Fruit fly (Drosophila melanogaster): ENCODE data around the gene CG11608.
A peak's percentile ranks its signal among the peaks of the same experiment; 100 is the strongest.

CG11608 gene

DNA sequence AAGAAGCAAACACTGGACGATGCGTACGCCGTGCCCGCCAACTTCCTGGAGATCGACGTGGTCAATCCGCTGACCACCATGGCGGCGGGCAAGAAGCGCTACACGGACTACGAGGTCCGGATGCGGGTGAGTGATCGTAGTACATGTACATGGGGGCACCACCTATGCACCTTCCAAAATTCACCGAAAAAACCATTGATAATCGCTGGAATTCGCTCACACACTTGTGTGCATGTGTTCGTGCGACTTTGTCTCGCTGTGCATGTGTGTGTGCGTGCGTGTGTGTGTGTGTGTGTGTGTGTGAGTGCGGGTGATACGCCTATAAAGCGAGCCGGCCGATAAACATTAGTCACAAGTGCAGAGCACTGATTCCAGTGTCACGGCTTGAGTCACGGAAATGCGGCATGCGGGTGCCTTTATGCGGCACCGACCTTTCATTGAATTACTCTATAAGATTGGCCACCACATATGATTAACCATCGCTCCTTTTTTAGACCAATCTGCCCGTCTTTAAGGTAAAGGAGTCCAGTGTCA, 9.8 kb upstream of the CG11608 start:
- TF ChIP-seq esn (GFP tag; optimal IDR thresholded peaks at IDR 0.05) (no peak), Ets21C (GFP tag; optimal IDR thresholded peaks at IDR 0.05) (no peak), svp (GFP tag) (peak; percentile 86), CG4318 (GFP tag; optimal IDR thresholded peaks at IDR 0.05) (no peak), OdsH (GFP tag; optimal IDR thresholded peaks at IDR 0.05) (no peak), fkh (GFP tag; optimal IDR thresholded peaks at IDR 0.05) (no peak), dsx (GFP tag; optimal IDR thresholded peaks at IDR 0.05; ENCODE audit: poor library complexity, severe bottlenecking) (peak; percentile 12), fd59A (GFP tag; optimal IDR thresholded peaks at IDR 0.05) (no peak), CG8632 (GFP tag; optimal IDR thresholded peaks at IDR 0.05) (no peak)

- TF ChIP-seq Lpt (GFP tag; optimal IDR thresholded peaks at IDR 0.05), result no peak
- TF ChIP-seq spab (GFP tag; optimal IDR thresholded peaks at IDR 0.05), result no peak
- TF ChIP-seq Blimp-1 (GFP tag; optimal IDR thresholded peaks at IDR 0.05), result no peak
- TF ChIP-seq Eip93F (GFP tag; optimal IDR thresholded peaks at IDR 0.05), result peak; percentile 58
- TF ChIP-seq Ets21C (GFP tag; optimal IDR thresholded peaks at IDR 0.05), result peak; percentile 10
- TF ChIP-seq CG6808 (GFP tag; optimal IDR thresholded peaks at IDR 0.05), result no peak
- TF ChIP-seq Ets96B (tag; optimal IDR thresholded peaks at IDR 0.05), result no peak
- no peak for TF ChIP-seq CG11902 (GFP tag; optimal IDR thresholded peaks at IDR 0.05)
- TF ChIP-seq CG6163 (GFP tag; IDR thresholded peaks at IDR 0.05), result no peak
- peak; percentile 15 for TF ChIP-seq CG34406 (GFP tag; optimal IDR thresholded peaks at IDR 0.05)
- TF ChIP-seq lz (GFP tag; optimal IDR thresholded peaks at IDR 0.05), result no peak
- TF ChIP-seq acj6 (GFP tag; optimal IDR thresholded peaks at IDR 0.05), result peak; percentile 49
- no peak for TF ChIP-seq fd85E (GFP tag; optimal IDR thresholded peaks at IDR 0.05)
- TF ChIP-seq Met (GFP tag; optimal IDR thresholded peaks at IDR 0.05), result no peak
- no peak for TF ChIP-seq vri (GFP tag; optimal IDR thresholded peaks at IDR 0.05)
- no peak for TF ChIP-seq CG6276 (GFP tag; optimal IDR thresholded peaks at IDR 0.05)
- TF ChIP-seq esn (GFP tag; optimal IDR thresholded peaks at IDR 0.05), result peak; percentile 25
- TF ChIP-seq Eip78C (GFP tag), result no peak
- no peak for TF ChIP-seq CG7368 (GFP tag; optimal IDR thresholded peaks at IDR 0.05)
- peak; percentile 29 for TF ChIP-seq CG3032 (tag; optimal IDR thresholded peaks at IDR 0.05)
- TF ChIP-seq Sox102F (GFP tag; optimal IDR thresholded peaks at IDR 0.05), result no peak
Observed at dm6 chr3R:12630369-12630768, 7.9 kb upstream of the CG11608 start, which contains the start of gene Not10. Gene Not10 (plus strand): TSS chr3R:12630647.

DNA sequence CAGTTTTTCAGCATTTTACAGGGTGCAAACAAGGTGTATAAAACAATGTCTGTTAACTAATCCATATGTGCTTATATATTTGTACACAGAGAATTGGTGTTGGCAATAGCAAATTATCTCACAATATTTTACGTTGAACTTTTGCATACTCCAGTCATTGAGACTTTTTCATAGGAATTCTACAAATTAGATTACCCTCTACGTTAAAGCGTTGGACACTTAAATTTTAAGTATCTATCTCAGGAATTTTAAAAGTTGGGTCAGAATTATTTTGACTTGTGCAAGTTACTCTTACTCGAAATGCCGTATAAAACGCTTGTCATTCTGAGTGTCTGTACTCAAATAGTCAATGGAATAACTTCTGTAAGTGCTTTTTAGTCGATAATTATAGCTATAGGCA, 5.2 kb upstream of the CG11608 start, which contains the start of gene CG18530:
Gene CG18530, plus strand, starts transcription at position 301 of the 400 bp plus-strand sequence.
- TF ChIP-seq fkh (GFP tag; optimal IDR thresholded peaks at IDR 0.05), result no peak
- no peak for TF ChIP-seq cyc (GFP tag; optimal IDR thresholded peaks at IDR 0.05)
- TF ChIP-seq lz (GFP tag; optimal IDR thresholded peaks at IDR 0.05), result no peak
- no peak for TF ChIP-seq CG6854 (GFP tag; optimal IDR thresholded peaks at IDR 0.05)
- no peak for TF ChIP-seq CG6163 (GFP tag; IDR thresholded peaks at IDR 0.05)
- TF ChIP-seq Ets96B (tag; optimal IDR thresholded peaks at IDR 0.05), result no peak
- no peak for TF ChIP-seq CG16779 (tag; optimal IDR thresholded peaks at IDR 0.05)
- TF ChIP-seq net (GFP tag; optimal IDR thresholded peaks at IDR 0.05), result no peak
- TF ChIP-seq Lpt (GFP tag; optimal IDR thresholded peaks at IDR 0.05), result no peak
- TF ChIP-seq CG32006 (GFP tag; optimal IDR thresholded peaks at IDR 0.05), result no peak
- no peak for TF ChIP-seq Hr39 (GFP tag; optimal IDR thresholded peaks at IDR 0.05)

dm6 chr3R:12634617-12635016, 3.7 kb upstream of the CG11608 start, which contains the start of gene CG11598:
Gene CG11598 (plus strand): TSS chr3R:12634917.
- TF ChIP-seq CG3032 (tag; optimal IDR thresholded peaks at IDR 0.05) (no peak), lz (GFP tag; optimal IDR thresholded peaks at IDR 0.05) (no peak), Gug (GFP tag; IDR thresholded peaks at IDR 0.05) (no peak)
